Worm (Caenorhabditis elegans): ENCODE measurements around the gene ceh-1.
"Not testable (repeated sequence)": the region's sequence is repeated elsewhere in the genome, so short reads cannot be mapped to it uniquely, and the experiment has no call there.

DNA sequence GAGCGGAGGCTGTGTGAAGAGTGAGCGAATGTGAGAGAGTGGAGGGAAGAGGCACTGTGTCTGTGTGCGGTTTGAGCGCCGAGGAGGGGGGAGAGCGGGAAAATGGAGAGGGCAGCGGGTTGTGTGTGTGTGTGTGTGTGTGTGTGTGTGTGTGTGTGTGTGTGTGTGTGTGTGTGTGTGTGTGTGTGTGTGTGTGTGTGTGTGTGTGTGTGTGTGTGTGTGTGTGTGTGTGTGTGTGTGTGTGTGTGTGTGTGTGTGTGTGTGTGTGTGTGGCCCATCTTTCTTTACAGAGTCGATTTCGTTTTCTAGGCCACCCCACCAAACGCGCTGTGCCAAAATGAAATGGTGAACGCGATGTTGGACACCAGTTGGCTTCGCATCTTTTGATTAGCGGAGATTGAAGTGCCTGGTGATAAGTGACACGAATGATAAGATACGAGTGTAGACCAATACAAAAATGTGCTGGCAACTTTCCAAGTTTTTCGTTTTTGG lies 47.5 kb downstream of the ceh-1 start:
- TF ChIP-seq F13H6.1 (tag; optimal IDR thresholded peaks at IDR 0.05) = peak; percentile 39
- TF ChIP-seq dmd-4 (tag; optimal IDR thresholded peaks at IDR 0.05; ENCODE audit: borderline replicate concordance); dve-1 (tag; optimal IDR thresholded peaks at IDR 0.05); fkh-6 (tag; optimal IDR thresholded peaks at IDR 0.05); unc-86 (tag; optimal IDR thresholded peaks at IDR 0.05); pag-3 (tag; optimal IDR thresholded peaks at IDR 0.05; ENCODE audit: borderline replicate concordance); K09A11.1 (tag; optimal IDR thresholded peaks at IDR 0.05; ENCODE audit: insufficient read depth); mec-3 (tag; optimal IDR thresholded peaks at IDR 0.05; ENCODE audit: borderline replicate concordance): not testable (repeated sequence)
- TF ChIP-seq tbx-2 (tag; optimal IDR thresholded peaks at IDR 0.05) = peak; percentile 53
- TF ChIP-seq gmeb-2 (tag; optimal IDR thresholded peaks at IDR 0.05) = peak; percentile 73
- TF ChIP-seq ceh-45 (GFP tag; IDR thresholded peaks at IDR 0.05) = 0 out of 2 replicates have a peak, but pooled peaks have one; percentile 41
- peak; percentile 61 for TF ChIP-seq che-1 (tag; optimal IDR thresholded peaks at IDR 0.05)
- TF ChIP-seq Y22D7AL.16 (tag; optimal IDR thresholded peaks at IDR 0.05) = peak; percentile 44

Measured in whole organism, late embryonic.